Fruit fly (Drosophila melanogaster): ENCODE measurements around the gene Cpr65Ax2.
"Not testable (repeated sequence)": the region's sequence is repeated elsewhere in the genome, so short reads cannot be mapped to it uniquely, and the experiment has no call there.

- TF ChIP-seq insv, ttk, psq (optimal IDR thresholded peaks at IDR 0.05): not testable (repeated sequence)
These were observed 1.4 kb downstream of the Cpr65Ax2 start, which contains the start of gene Lcp65Ab1 for dm6 chr3L:6149248-6149647.
